Fruit fly (Drosophila melanogaster) whole organism, embryonic: ENCODE data around the gene Kmn1.

Experiments
- Ada2b ChIP-seq: fragments of 200-800 bp; sonication (Bioruptor generic); IDR thresholded peaks from 2 replicates; pipeline ENCODE4 v1.3.6; 2022; ENCODE audit warnings: missing biosample characterization, missing genetic modification characterization
- Bdp1 ChIP-seq: fragments of 200-800 bp; sonication (Bioruptor generic); optimal IDR thresholded peaks from 3 replicates; lab custom pipeline; 2016; ENCODE audit warnings: missing biosample characterization, missing genetic modification characterization
- BtbVII ChIP-seq: fragments of 200-800 bp; sonication (Bioruptor generic); optimal IDR thresholded peaks from 3 replicates; lab custom pipeline; 2017; ENCODE audit warnings: missing biosample characterization, mild to moderate bottlenecking, missing genetic modification characterization
- CG10209 ChIP-seq: fragments of 200-800 bp; sonication (Bioruptor generic); optimal IDR thresholded peaks from 3 replicates; lab custom pipeline; 2017; ENCODE audit warnings: missing biosample characterization, mild to moderate bottlenecking, missing genetic modification characterization, missing genetic modification reagents
- CG10267 ChIP-seq: fragments of 200-800 bp; sonication (Bioruptor generic); optimal IDR thresholded peaks from 2 replicates; lab custom pipeline; 2018; ENCODE audit warnings: missing biosample characterization, mild to moderate bottlenecking, missing genetic modification characterization, moderate library complexity
- CG11695 ChIP-seq: fragments of 200-800 bp; sonication (Bioruptor generic); IDR thresholded peaks from 3 replicates; pipeline ENCODE4 v1.3.6; 2022; ENCODE audit warnings: missing biosample characterization, missing genetic modification characterization
- CG13775 ChIP-seq: fragments of 200-800 bp; sonication (Bioruptor generic); optimal IDR thresholded peaks from 3 replicates; lab custom pipeline; 2017; ENCODE audit warnings: missing biosample characterization, mild to moderate bottlenecking, missing genetic modification characterization
- CG14860 ChIP-seq: fragments of 200-800 bp; sonication (Bioruptor generic); IDR thresholded peaks from 3 replicates; pipeline ENCODE4 v1.3.6; 2022; ENCODE audit warnings: missing biosample characterization, missing genetic modification characterization; ENCODE audit not compliant: partially characterized antibody
- CG14965 ChIP-seq: fragments of 200-800 bp; sonication (Bioruptor generic); optimal IDR thresholded peaks from 2 replicates; lab custom pipeline; 2016; ENCODE audit warnings: missing biosample characterization, missing genetic modification characterization, borderline replicate concordance
- CG1602 ChIP-seq: fragments of 200-800 bp; sonication (Bioruptor generic); optimal IDR thresholded peaks from 3 replicates; lab custom pipeline; 2016; ENCODE audit warnings: missing biosample characterization, missing genetic modification characterization
- CG17829 ChIP-seq: fragments of 200-800 bp; optimal IDR thresholded peaks from 2 replicates; lab custom pipeline; 2019; ENCODE audit warnings: missing biosample characterization, mild to moderate bottlenecking, missing genetic modification characterization, moderate library complexity
- CG17912 ChIP-seq: fragments of 200-800 bp; sonication (Bioruptor generic); optimal IDR thresholded peaks from 2 replicates; lab custom pipeline; 2018; ENCODE audit warnings: missing biosample characterization, mild to moderate bottlenecking, missing genetic modification characterization
- CG2678 ChIP-seq: fragments of 200-800 bp; sonication (Bioruptor generic); optimal IDR thresholded peaks from 3 replicates; lab custom pipeline; 2019; ENCODE audit warnings: missing biosample characterization, mild to moderate bottlenecking, missing genetic modification characterization, moderate library complexity
- CG32532 ChIP-seq: fragments of 200-800 bp; sonication (Bioruptor generic); IDR thresholded peaks from 2 replicates; pipeline ENCODE4 v1.3.6; 2022; ENCODE audit warnings: missing biosample characterization, missing genetic modification characterization
- CG3726 ChIP-seq: fragments of 200-800 bp; sonication (Bioruptor generic); IDR thresholded peaks from 3 replicates; pipeline ENCODE4, ENCODE4 v1.3.6; 2022; ENCODE audit warnings: missing biosample characterization, missing genetic modification characterization
- CG4360 ChIP-seq: fragments of 200-800 bp; sonication (Bioruptor generic); IDR thresholded peaks from 2 replicates; pipeline ENCODE4 v1.3.6; 2022; ENCODE audit warnings: missing biosample characterization, missing genetic modification characterization
- CG4820 ChIP-seq: fragments of 200-800 bp; sonication (Bioruptor generic); optimal IDR thresholded peaks from 3 replicates; lab custom pipeline; 2016; ENCODE audit warnings: missing biosample characterization, missing genetic modification characterization
- CG4854 ChIP-seq: fragments of 200-800 bp; sonication (Bioruptor generic); optimal IDR thresholded peaks from 2 replicates; lab custom pipeline; 2016; ENCODE audit warnings: missing biosample characterization, missing genetic modification characterization, inconsistent platforms
- CG5180 ChIP-seq: fragments of 200-800 bp; sonication (Bioruptor generic); optimal IDR thresholded peaks from 3 replicates; lab custom pipeline; 2017; ENCODE audit warnings: missing biosample characterization, missing genetic modification characterization, mild to moderate bottlenecking, moderate library complexity, missing genetic modification reagents
- CG6254 ChIP-seq: fragments of 200-800 bp; sonication (Bioruptor generic); optimal IDR thresholded peaks from 3 replicates; lab custom pipeline; 2017; ENCODE audit warnings: mild to moderate bottlenecking, missing biosample characterization, missing genetic modification reagents, missing genetic modification characterization
- CG6654 ChIP-seq: fragments of 200-800 bp; sonication (Bioruptor generic); optimal IDR thresholded peaks from 2 replicates; lab custom pipeline; 2017; ENCODE audit warnings: missing biosample characterization, mild to moderate bottlenecking, missing genetic modification characterization
- CG6854 ChIP-seq: fragments of 200-800 bp; sonication (Bioruptor generic); optimal IDR thresholded peaks from 3 replicates; lab custom pipeline; 2017; ENCODE audit warnings: missing biosample characterization, mild to moderate bottlenecking, missing genetic modification characterization
- CG7745 ChIP-seq: fragments of 200-800 bp; sonication (Bioruptor generic); optimal IDR thresholded peaks from 2 replicates; lab custom pipeline; 2018; ENCODE audit warnings: missing biosample characterization, mild to moderate bottlenecking, missing genetic modification characterization, moderate library complexity
- CG7928 ChIP-seq: fragments of 200-800 bp; sonication (Bioruptor generic); optimal IDR thresholded peaks from 2 replicates; lab custom pipeline; 2017; ENCODE audit warnings: missing biosample characterization, mild to moderate bottlenecking, missing genetic modification characterization
- CG8281 ChIP-seq: fragments of 200-800 bp; sonication (Bioruptor generic); optimal IDR thresholded peaks from 2 replicates; lab custom pipeline; 2018; ENCODE audit warnings: missing biosample characterization, mild to moderate bottlenecking, missing genetic modification characterization, moderate library complexity
- Dip3 ChIP-seq: fragments of 200-800 bp; sonication (Bioruptor generic); optimal IDR thresholded peaks from 3 replicates; lab custom pipeline; 2016; ENCODE audit warnings: missing biosample characterization, missing genetic modification characterization
- Dp ChIP-seq: fragments of 200-800 bp; sonication (Bioruptor generic); optimal IDR thresholded peaks from 2 replicates; lab custom pipeline; 2018; ENCODE audit warnings: missing biosample characterization, mild to moderate bottlenecking, missing genetic modification characterization, moderate library complexity
- E2f1 ChIP-seq: fragments of 200-800 bp; sonication (Bioruptor generic); IDR thresholded peaks from 2 replicates; pipeline ENCODE4 v1.3.6; 2022; ENCODE audit warnings: missing biosample characterization, missing genetic modification characterization
- H2.0 ChIP-seq: fragments of 200-800 bp; sonication (Bioruptor generic); IDR thresholded peaks from 2 replicates; pipeline ENCODE4 v1.3.6; 2022; ENCODE audit warnings: missing biosample characterization, missing genetic modification characterization
- HHEX ChIP-seq: fragments of 200-800 bp; sonication (Bioruptor generic); optimal IDR thresholded peaks from 3 replicates; lab custom pipeline; 2017; ENCODE audit warnings: missing biosample characterization, mild to moderate bottlenecking, missing genetic modification characterization, missing genetic modification reagents
- Lim3 ChIP-seq: fragments of 200-800 bp; sonication (Bioruptor generic); IDR thresholded peaks from 2 replicates; pipeline ENCODE4 v1.3.6; 2022; ENCODE audit warnings: missing biosample characterization, missing genetic modification characterization
- Xbp1 ChIP-seq: fragments of 200-800 bp; sonication (Bioruptor generic); optimal IDR thresholded peaks from 3 replicates; lab custom pipeline; 2016; ENCODE audit warnings: missing biosample characterization, mild to moderate bottlenecking, missing genetic modification characterization
- Xrp1 ChIP-seq: fragments of 200-800 bp; sonication (Bioruptor generic); IDR thresholded peaks from 2 replicates; pipeline ENCODE4 v1.3.6; 2022; ENCODE audit warnings: missing biosample characterization, missing genetic modification characterization
- cg ChIP-seq: fragments of 200-800 bp; sonication (Bioruptor generic); optimal IDR thresholded peaks from 3 replicates; lab custom pipeline; 2019; ENCODE audit warnings: missing biosample characterization, mild to moderate bottlenecking, missing genetic modification characterization, moderate library complexity
- chm ChIP-seq: fragments of 200-800 bp; sonication (Bioruptor generic); IDR thresholded peaks from 2 replicates; pipeline ENCODE4 v1.3.6; 2022; ENCODE audit warnings: missing biosample characterization, missing genetic modification characterization
- crc ChIP-seq: fragments of 200-800 bp; sonication (Bioruptor generic); optimal IDR thresholded peaks from 2 replicates; lab custom pipeline; 2016; ENCODE audit warnings: missing biosample characterization, missing genetic modification characterization
- dati ChIP-seq: fragments of 200-800 bp; sonication (Bioruptor generic); IDR thresholded peaks from 2 replicates; pipeline ENCODE4 v1.3.6; 2022; ENCODE audit warnings: missing biosample characterization, missing genetic modification characterization
- fd102C ChIP-seq: fragments of 200-800 bp; sonication (Bioruptor generic); optimal IDR thresholded peaks from 2 replicates; lab custom pipeline; 2018; ENCODE audit warnings: missing biosample characterization, mild to moderate bottlenecking, missing genetic modification characterization, moderate library complexity
- fd64A ChIP-seq: fragments of 200-800 bp; sonication (Bioruptor generic); optimal IDR thresholded peaks from 3 replicates; lab custom pipeline; 2018; ENCODE audit warnings: missing biosample characterization, mild to moderate bottlenecking, missing genetic modification characterization
- gem ChIP-seq: fragments of 200-800 bp; sonication (Bioruptor generic); optimal IDR thresholded peaks from 2 replicates; lab custom pipeline; 2019; ENCODE audit warnings: missing biosample characterization, mild to moderate bottlenecking, missing genetic modification characterization, moderate library complexity
- ham ChIP-seq: fragments of 200-800 bp; sonication (Bioruptor generic); IDR thresholded peaks from 2 replicates; pipeline ENCODE4 v1.3.6; 2022; ENCODE audit warnings: missing biosample characterization, missing genetic modification characterization
- lmd ChIP-seq: fragments of 200-800 bp; sonication (Bioruptor generic); IDR thresholded peaks from 2 replicates; pipeline ENCODE4 v1.3.6; 2022; ENCODE audit warnings: missing biosample characterization, missing genetic modification characterization
- nerfin-1 ChIP-seq: fragments of 200-800 bp; sonication (Bioruptor generic); optimal IDR thresholded peaks from 3 replicates; lab custom pipeline; 2019; ENCODE audit warnings: missing biosample characterization, mild to moderate bottlenecking, missing genetic modification characterization, moderate library complexity
- odd ChIP-seq: fragments of 200-800 bp; sonication (Bioruptor generic); optimal IDR thresholded peaks from 2 replicates; lab custom pipeline; 2017; ENCODE audit warnings: missing biosample characterization, mild to moderate bottlenecking, missing genetic modification characterization
- pita ChIP-seq: fragments of 200-800 bp; sonication (Bioruptor generic); optimal IDR thresholded peaks from 2 replicates; lab custom pipeline; 2017; ENCODE audit warnings: missing biosample characterization, mild to moderate bottlenecking, missing genetic modification characterization
- sd ChIP-seq: fragments of 200-800 bp; sonication (Bioruptor generic); optimal IDR thresholded peaks from 3 replicates; lab custom pipeline; 2018; ENCODE audit warnings: missing biosample characterization, mild to moderate bottlenecking, missing genetic modification characterization, moderate library complexity
- sob ChIP-seq: fragments of 200-800 bp; sonication (Bioruptor generic); IDR thresholded peaks from 2 replicates; pipeline ENCODE4 v1.3.6; 2022; ENCODE audit warnings: missing biosample characterization, missing genetic modification characterization
- sr ChIP-seq: fragments of 200-800 bp; sonication (Bioruptor generic); IDR thresholded peaks from 3 replicates; pipeline ENCODE4 v1.3.6; 2022; ENCODE audit warnings: missing biosample characterization, missing genetic modification characterization
- stc ChIP-seq: fragments of 200-800 bp; sonication (Bioruptor generic); IDR thresholded peaks from 2 replicates; pipeline ENCODE4 v1.3.6; 2022; ENCODE audit warnings: missing biosample characterization, missing genetic modification characterization
- trem ChIP-seq: fragments of 200-800 bp; optimal IDR thresholded peaks from 3 replicates; lab custom pipeline; 2019; ENCODE audit warnings: missing biosample characterization, mild to moderate bottlenecking, missing genetic modification characterization, moderate library complexity
- usp ChIP-seq: fragments of >200 bp; optimal IDR thresholded peaks from 2 replicates; lab custom pipeline; 2017; ENCODE audit warnings: missing biosample characterization, missing genetic modification characterization
- yki ChIP-seq: fragments of >200 bp; optimal IDR thresholded peaks from 3 replicates; lab custom pipeline; 2018

Kmn1 gene

dm6 chrX:11600795-11601358 is 28.6 kb upstream of the Kmn1 start (continued):
- TF ChIP-seq CG1602 (GFP tag; lab: Kevin White, UChicago) (no peak), CG6654 (GFP tag; lab: Kevin White, UChicago) (no peak), H2.0 (GFP tag; lab: Robert Waterston, UW) (no peak), CG5180 (GFP tag; lab: Kevin White, UChicago) (no peak), CG14860 (GFP tag; lab: Robert Waterston, UW) (no peak), Bdp1 (no peak), Dp (GFP tag; lab: Kevin White, UChicago) (no peak), Xbp1 (GFP tag; lab: Kevin White, UChicago) (no peak), sr (GFP tag; lab: Robert Waterston, UW) (no peak), CG4360 (GFP tag; lab: Robert Waterston, UW) (no peak), CG3726 (GFP tag; lab: Robert Waterston, UW) (no peak), crc (no peak), usp (GFP tag; lab: Kevin White, UChicago) (no peak), CG11695 (0 out of 3 replicates have a peak, but pooled peaks have one; percentile 22), dati (GFP tag; lab: Robert Waterston, UW) (no peak), ham (GFP tag; lab: Robert Waterston, UW) (no peak), chm (GFP tag; lab: Robert Waterston, UW) (no peak), CG8281 (no peak), HHEX (peak; percentile 13), Xrp1 (GFP tag; lab: Robert Waterston, UW) (peak; percentile 25; the same call in 1 of the 2 replicates), CG10267 (tag; lab: Kevin White, UChicago) (no peak), CG6854 (GFP tag; lab: Kevin White, UChicago) (no peak), stc (GFP tag; lab: Robert Waterston, UW) (no peak), BtbVII (GFP tag; lab: Kevin White, UChicago) (no peak), cg (GFP tag; lab: Kevin White, UChicago) (peak; percentile 81), CG7745 (tag; lab: Kevin White, UChicago) (no peak), odd (no peak), lmd (0 out of 2 replicates have a peak, but pooled peaks have one; percentile 12), gem (tag; lab: Kevin White, UChicago) (no peak), sob (GFP tag; lab: Robert Waterston, UW) (no peak), CG4820 (GFP tag; lab: Kevin White, UChicago) (no peak), CG6254 (GFP tag; lab: Kevin White, UChicago) (no peak), Dip3 (GFP tag; lab: Kevin White, UChicago) (no peak), pita (GFP tag; lab: Kevin White, UChicago) (no peak), CG17912 (no peak), nerfin-1 (tag; lab: Kevin White, UChicago) (no peak), CG14965 (no peak), E2f1 (no peak), CG17829 (tag; lab: Kevin White, UChicago) (no peak), fd64A (GFP tag; lab: Kevin White, UChicago) (no peak), sd (tag; lab: Kevin White, UChicago) (no peak), CG10209 (GFP tag; lab: Kevin White, UChicago) (no peak), CG7928 (GFP tag; lab: Kevin White, UChicago) (no peak), Ada2b (no peak), fd102C (no peak), CG4854 (no peak), CG13775 (no peak), CG32532 (GFP tag; lab: Robert Waterston, UW) (no peak), yki (lab: Kevin White, UChicago) (no peak), trem (tag; lab: Kevin White, UChicago) (no peak), Lim3 (no peak), CG2678 (tag; lab: Kevin White, UChicago) (no peak)
